Worm (Caenorhabditis elegans) whole organism, L4 larva: ENCODE data around the gene Y41C4A.7.
A peak's percentile ranks its signal among the peaks of the same experiment; 100 is the strongest.

ENCODE experiments used
- F26F4.8 ChIP-seq: fragments of 200-800 bp; sonication (Bioruptor generic); conservative IDR thresholded peaks from 2 replicates; pipeline ENCODE4 v1.3.6; 2022; ENCODE audit warnings: missing genetic modification characterization, missing compliant biosample characterization
- T26A8.4 ChIP-seq: fragments of 200-800 bp; sonication (Bioruptor generic); IDR thresholded peaks from 2 replicates; pipeline ENCODE4 v1.3.6; 2022; ENCODE audit warnings: missing genetic modification characterization, missing compliant biosample characterization
- Y105C5A.15 ChIP-seq: fragments of 200-800 bp; sonication (Bioruptor generic); IDR thresholded peaks from 2 replicates; pipeline ENCODE4 v1.3.6; 2022; ENCODE audit warnings: missing genetic modification characterization, missing compliant biosample characterization
- Y48G9A.11 ChIP-seq: fragments of 200-800 bp; sonication (Bioruptor generic); IDR thresholded peaks from 2 replicates; pipeline ENCODE4 v1.3.6; 2022; ENCODE audit warnings: missing genetic modification reagents, missing genetic modification characterization, missing compliant biosample characterization
- Y75B8A.6 ChIP-seq: fragments of 200-800 bp; sonication (Bioruptor generic); IDR thresholded peaks from 2 replicates; pipeline ENCODE4 v1.3.6; 2022; ENCODE audit warnings: missing genetic modification reagents, missing genetic modification characterization, missing compliant biosample characterization
- aha-1 ChIP-seq: fragments of 150-350 bp; peaks from one replicate; lab custom pipeline; 2014; ENCODE audit warnings: missing biosample characterization, missing genetic modification characterization
- arid-1 ChIP-seq: fragments of 200-800 bp; sonication (Bioruptor generic); conservative IDR thresholded peaks from 2 replicates; pipeline ENCODE4 v1.3.6; 2022; ENCODE audit warnings: missing genetic modification reagents, missing genetic modification characterization, missing compliant biosample characterization
- attf-4 ChIP-seq: sonication (generic microtip); optimal IDR thresholded peaks from 3 replicates; lab custom pipeline; 2017; ENCODE audit warnings: missing biosample characterization, missing genetic modification characterization
- ctbp-1 ChIP-seq: fragments of 200-800 bp; sonication (Bioruptor generic); IDR thresholded peaks from 2 replicates; pipeline ENCODE4 v1.3.6; 2022; ENCODE audit warnings: missing genetic modification reagents, missing genetic modification characterization, missing compliant biosample characterization
- daf-16 ChIP-seq, 3 experiments: sonication (generic microtip); optimal IDR thresholded peaks; 2 replicates each; lab custom pipeline; 2016 to 2017; ENCODE audit warnings: missing genetic modification characterization in 3 of 3, missing genetic modification reagents in 3 of 3, mild to moderate bottlenecking in 2 of 3, missing compliant biosample characterization in 2 of 3, missing biosample characterization in 1 of 3, moderate library complexity in 1 of 3
- dmd-9 ChIP-seq: fragments of 200-800 bp; sonication (Bioruptor generic); IDR thresholded peaks from 2 replicates; pipeline ENCODE4 v1.3.6; 2022; ENCODE audit warnings: missing genetic modification reagents, missing genetic modification characterization, missing compliant biosample characterization
- duxl-1 ChIP-seq: sonication (generic microtip); optimal IDR thresholded peaks from 2 replicates; lab custom pipeline; 2016; ENCODE audit warnings: mild to moderate bottlenecking, missing genetic modification characterization, moderate library complexity, missing compliant biosample characterization; ENCODE audit not compliant: poor library complexity
- dve-1 ChIP-seq: sonication (generic microtip); optimal IDR thresholded peaks from 2 replicates; lab custom pipeline; 2017; ENCODE audit warnings: antibody characterized with exemption, mild to moderate bottlenecking, missing genetic modification characterization, missing compliant biosample characterization; ENCODE audit not compliant: insufficient read depth
- egl-43 ChIP-seq: fragments of 200-800 bp; sonication (Bioruptor generic); IDR thresholded peaks from 2 replicates; pipeline ENCODE4 v1.3.6; 2022; ENCODE audit warnings: missing genetic modification reagents, missing genetic modification characterization, missing compliant biosample characterization
- gei-8 ChIP-seq: fragments of 200-800 bp; sonication (Bioruptor generic); optimal IDR thresholded peaks from 2 replicates; lab custom pipeline; 2018; ENCODE audit warnings: mild to moderate bottlenecking, missing genetic modification characterization, missing compliant biosample characterization
- hif-1 ChIP-seq, 2 experiments: sonication (generic microtip); optimal IDR thresholded peaks; 2 replicates each; lab custom pipeline; 2016 to 2017; ENCODE audit warnings: missing compliant biosample characterization in 2 of 2, missing genetic modification characterization in 2 of 2, missing genetic modification reagents in 2 of 2, missing genotype in 2 of 2, mild to moderate bottlenecking in 1 of 2
- hmg-1.1 ChIP-seq: fragments of 200-800 bp; sonication (Bioruptor generic); IDR thresholded peaks from 2 replicates; pipeline ENCODE4 v1.3.6; 2022; ENCODE audit warnings: missing genetic modification reagents, missing genetic modification characterization, missing compliant biosample characterization
- lim-7 ChIP-seq: fragments of 200-800 bp; sonication (Bioruptor generic); IDR thresholded peaks from 2 replicates; pipeline ENCODE4 v1.3.6; 2022; ENCODE audit warnings: missing genetic modification characterization, missing compliant biosample characterization
- lin-1 ChIP-seq: fragments of 200-800 bp; sonication (Bioruptor generic); IDR thresholded peaks from 2 replicates; pipeline ENCODE4 v1.3.6; 2022; ENCODE audit warnings: missing genetic modification reagents, missing genetic modification characterization, missing compliant biosample characterization
- lin-13 ChIP-seq: fragments of 150-350 bp; optimal IDR thresholded peaks from 2 replicates; lab custom pipeline; 2014; ENCODE audit warnings: missing biosample characterization, missing genetic modification reagents, missing genetic modification characterization
- lin-39 ChIP-seq: fragments of 150-350 bp; optimal IDR thresholded peaks from 2 replicates; lab custom pipeline; 2014; ENCODE audit warnings: missing biosample characterization, missing genetic modification reagents, missing genetic modification characterization
- madf-5 ChIP-seq, 2 experiments: fragments of 200-800 bp; sonication (Bioruptor generic); IDR thresholded peaks; 2 replicates each; pipeline ENCODE4 v1.3.6; 2022; ENCODE audit warnings: missing compliant biosample characterization in 2 of 2, missing genetic modification characterization in 2 of 2
- mxl-3 ChIP-seq: fragments of 200-800 bp; sonication (Bioruptor generic); optimal IDR thresholded peaks from 2 replicates; lab custom pipeline; 2018; ENCODE audit warnings: mild to moderate bottlenecking, missing genetic modification characterization, missing compliant biosample characterization
- nhr-102 ChIP-seq: sonication (generic microtip); optimal IDR thresholded peaks from 2 replicates; lab custom pipeline; 2016; ENCODE audit warnings: mild to moderate bottlenecking, missing genetic modification characterization, moderate library complexity, missing compliant biosample characterization
- nhr-237 ChIP-seq: sonication (generic microtip); optimal IDR thresholded peaks from 2 replicates; lab custom pipeline; 2017; ENCODE audit warnings: missing biosample characterization, missing genetic modification characterization
- nhr-25 ChIP-seq: sonication (generic microtip); optimal IDR thresholded peaks from 2 replicates; lab custom pipeline; 2017; ENCODE audit warnings: missing genetic modification characterization, mild to moderate bottlenecking, missing compliant biosample characterization, antibody characterized with exemption, moderate library complexity, borderline replicate concordance; ENCODE audit not compliant: insufficient read depth
- nhr-42 ChIP-seq: fragments of 200-800 bp; sonication (Bioruptor generic); IDR thresholded peaks from 2 replicates; pipeline ENCODE4 v1.3.6; 2022; ENCODE audit warnings: missing genetic modification characterization, missing compliant biosample characterization
- nhr-48 ChIP-seq: sonication (generic microtip); optimal IDR thresholded peaks from 2 replicates; lab custom pipeline; 2016; ENCODE audit warnings: mild to moderate bottlenecking, missing genetic modification characterization, missing compliant biosample characterization
- pha-4 ChIP-seq, 2 experiments: fragments of 150-350 bp in 1 of 2; fragments of 200-800 bp in 1 of 2; sonication (Bioruptor generic) in 1 of 2; IDR thresholded peaks in 1 of 2; optimal IDR thresholded peaks in 1 of 2; 2 replicates each; pipeline versions ENCODE4 v1.3.6 to Lab custom; 2014 to 2022; ENCODE audit warnings: missing genetic modification characterization in 2 of 2, missing genetic modification reagents in 2 of 2, missing biosample characterization in 1 of 2, missing compliant biosample characterization in 1 of 2
- php-3 ChIP-seq: fragments of 200-800 bp; sonication (Bioruptor generic); IDR thresholded peaks from 2 replicates; pipeline ENCODE4 v1.3.6; 2022; ENCODE audit warnings: missing genetic modification reagents, missing genetic modification characterization, missing compliant biosample characterization
- saeg-2 ChIP-seq: fragments of 200-800 bp; sonication (Bioruptor generic); IDR thresholded peaks from 2 replicates; pipeline ENCODE4 v1.3.6; 2022; ENCODE audit warnings: missing genetic modification reagents, missing genetic modification characterization, missing compliant biosample characterization
- skn-1 ChIP-seq: fragments of 150-350 bp; optimal IDR thresholded peaks from 2 replicates; lab custom pipeline; 2014; ENCODE audit warnings: missing biosample characterization, missing genetic modification characterization
- spr-3 ChIP-seq: fragments of 200-800 bp; sonication (Bioruptor generic); optimal IDR thresholded peaks from 2 replicates; lab custom pipeline; 2018; ENCODE audit warnings: mild to moderate bottlenecking, missing genetic modification characterization, missing compliant biosample characterization
- tra-1 ChIP-seq: fragments of 200-800 bp; sonication (Bioruptor generic); IDR thresholded peaks from 2 replicates; pipeline ENCODE4 v1.3.6; 2022; ENCODE audit warnings: missing genetic modification reagents, missing genetic modification characterization, missing compliant biosample characterization
- unc-62 ChIP-seq, 3 experiments: fragments of 150-350 bp in 1 of 3; sonication (generic microtip); optimal IDR thresholded peaks in 2 of 3; peaks in 1 of 3; 1 replicate in 1 of 3; 2 replicates in 2 of 3; lab custom pipeline; 2014 to 2017; ENCODE audit warnings: missing biosample characterization in 3 of 3, missing genetic modification characterization in 3 of 3, missing genetic modification reagents in 3 of 3, missing genotype in 1 of 3
- vab-7 ChIP-seq: fragments of 200-800 bp; sonication (Bioruptor generic); IDR thresholded peaks from 2 replicates; pipeline ENCODE4 v1.3.6; 2022; ENCODE audit warnings: missing genetic modification reagents, missing genetic modification characterization, missing compliant biosample characterization
- zfp-3 ChIP-seq: fragments of 200-800 bp; sonication (Bioruptor generic); conservative IDR thresholded peaks from 2 replicates; pipeline ENCODE4 v1.3.6; 2022; ENCODE audit warnings: missing genetic modification reagents, missing genetic modification characterization, missing compliant biosample characterization

Gene Y41C4A.7

ce11 chrIII:11694506-11694947 is 4.1 kb upstream of the Y41C4A.7 start:
- TF ChIP-seq spr-3 (GFP tag; lab: Kevin White, UChicago) (peak; percentile 21), T26A8.4 (GFP tag; lab: Robert Waterston, UW) (peak; percentile 46), hif-1 (tag; optimal IDR thresholded peaks at IDR 0.05; lab: Kevin White, UChicago) (peak in 1 of 2 experiments; percentile 79), vab-7 (GFP tag; lab: Robert Waterston, UW) (peak; percentile 53; the same call in 1 of the 2 replicates), Y105C5A.15 (no peak), arid-1 (peak; percentile 22; the same call in 1 of the 2 replicates), Y75B8A.6 (GFP tag; lab: Robert Waterston, UW) (peak; percentile 9; the same call in 1 of the 2 replicates), nhr-237 (tag; lab: Kevin White, UChicago) (no peak), gei-8 (GFP tag; lab: Kevin White, UChicago) (peak; percentile 64), nhr-42 (GFP tag; lab: Robert Waterston, UW) (peak; percentile 48; the same call in 1 of the 2 replicates), duxl-1 (tag; lab: Kevin White, UChicago) (no peak), mxl-3 (GFP tag; lab: Kevin White, UChicago) (no peak), lin-13 (GFP tag; lab: Kevin White, UChicago) (no peak), unc-62 (GFP tag; optimal IDR thresholded peaks at IDR 0.05 in 1 of 2; lab: Kevin White, UChicago) (peak in 1 of 2 experiments; percentile 24), unc-62 (tag; optimal IDR thresholded peaks at IDR 0.05; lab: Kevin White, UChicago) (no peak), lin-1 (GFP tag; lab: Robert Waterston, UW) (0 out of 2 replicates have a peak, but pooled peaks have one; percentile 11), skn-1 (tag; lab: Kevin White, UChicago) (no peak), madf-5 (GFP tag; IDR thresholded peaks at IDR 0.05; lab: Robert Waterston, UW) (peak in 1 of 2 experiments; percentile 70; a peak in 1 of 4 replicates), lin-39 (no peak), saeg-2 (GFP tag; lab: Robert Waterston, UW) (no peak), nhr-25 (peak; percentile 36), Y48G9A.11 (GFP tag; lab: Robert Waterston, UW) (peak; percentile 67; the same call in 1 of the 2 replicates), attf-4 (tag; lab: Kevin White, UChicago) (no peak), egl-43 (GFP tag; lab: Robert Waterston, UW) (0 out of 2 replicates have a peak, but pooled peaks have one; percentile 31), zfp-3 (GFP tag; lab: Robert Waterston, UW) (peak; percentile 58; the same call in 1 of the 2 replicates), hmg-1.1 (GFP tag; lab: Robert Waterston, UW) (no peak), dmd-9 (GFP tag; lab: Robert Waterston, UW) (0 out of 2 replicates have a peak, but pooled peaks have one; percentile 40), dve-1 (tag; lab: Kevin White, UChicago) (peak; percentile 25), pha-4 (GFP tag; IDR thresholded peaks at IDR 0.05; lab: Robert Waterston, UW) (peak; percentile 26; the same call in 1 of the 2 replicates), pha-4 (tag; optimal IDR thresholded peaks at IDR 0.05; lab: Kevin White, UChicago) (no peak), ctbp-1 (GFP tag; lab: Robert Waterston, UW) (peak; percentile 68; the same call in 1 of the 2 replicates), tra-1 (GFP tag; lab: Robert Waterston, UW) (no peak), F26F4.8 (GFP tag; lab: Robert Waterston, UW) (0 out of 2 replicates have a peak, but pooled peaks have one; percentile 34), php-3 (peak; percentile 33; the same call in 1 of the 2 replicates), lim-7 (GFP tag; lab: Robert Waterston, UW) (peak; percentile 22; the same call in 1 of the 2 replicates), aha-1 (tag; lab: Kevin White, UChicago) (peak; percentile 63), daf-16 (GFP tag; optimal IDR thresholded peaks at IDR 0.05; lab: Kevin White, UChicago) (no peak), daf-16 (tag; optimal IDR thresholded peaks at IDR 0.05; lab: Kevin White, UChicago) (peak; percentile 13), nhr-102 (tag; lab: Kevin White, UChicago) (peak; percentile 60), nhr-48 (peak; percentile 43)
